Worm (Caenorhabditis elegans): Measurements from ENCODE around the gene inx-8.

DNA sequence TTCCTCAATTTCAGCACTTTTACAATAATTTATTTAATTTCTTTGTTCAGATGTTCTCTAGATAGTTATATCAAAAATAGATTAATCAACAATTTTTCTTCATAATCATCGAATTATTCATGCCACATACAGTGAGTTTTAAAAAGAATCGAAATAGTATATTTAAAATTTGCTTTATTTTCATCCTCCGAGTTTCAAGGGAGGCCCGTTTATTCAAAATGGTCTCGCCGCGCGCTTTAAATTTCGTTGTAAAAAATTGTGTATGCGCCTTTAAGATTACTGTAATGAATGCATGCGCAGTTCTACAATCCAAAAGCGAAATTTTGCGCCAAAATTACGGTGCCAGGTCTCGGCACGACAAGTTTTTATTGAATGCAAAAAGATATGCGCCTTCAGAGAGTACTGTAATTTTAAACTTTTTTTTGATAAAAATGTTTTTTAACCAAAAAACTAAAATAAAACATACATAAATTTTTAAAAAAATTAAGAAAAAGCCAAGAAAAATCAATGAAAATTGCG lies 13.8 kb upstream of the inx-8 start, which contains the start of gene ZK792.1:
- TF ChIP-seq sptf-1 (tag; optimal IDR thresholded peaks at IDR 0.05) (no peak), ceh-43 (GFP tag; optimal IDR thresholded peaks at IDR 0.05) (no peak), lin-13 (tag; optimal IDR thresholded peaks at IDR 0.05) (no peak), snpc-4 (tag; optimal IDR thresholded peaks at IDR 0.05) (no peak), blmp-1 (tag; optimal IDR thresholded peaks at IDR 0.05) (no peak), ces-1 (GFP tag; optimal IDR thresholded peaks at IDR 0.05) (no peak), nhr-28 (tag; optimal IDR thresholded peaks at IDR 0.05) (no peak), mab-5 (tag; optimal IDR thresholded peaks at IDR 0.05) (no peak), elt-1 (tag; optimal IDR thresholded peaks at IDR 0.05; ENCODE audit: borderline replicate concordance, insufficient read depth) (no peak), ham-2 (GFP tag; optimal IDR thresholded peaks at IDR 0.05) (no peak), cnd-1 (tag; optimal IDR thresholded peaks at IDR 0.05) (no peak), nhr-237 (tag; optimal IDR thresholded peaks at IDR 0.05) (no peak), mep-1 (tag; optimal IDR thresholded peaks at IDR 0.05) (no peak), unc-62 (GFP tag; optimal IDR thresholded peaks at IDR 0.05) (no peak)
